Worm (Caenorhabditis elegans): ENCODE results near the gene T26E4.3.

- no peak for TF ChIP-seq fkh-10 (GFP tag; optimal IDR thresholded peaks at IDR 0.05)
- no peak for TF ChIP-seq lin-39 (tag; optimal IDR thresholded peaks at IDR 0.05)
- TF ChIP-seq nhr-11 (tag; optimal IDR thresholded peaks at IDR 0.05) = no peak
- TF ChIP-seq egl-27 (tag; optimal IDR thresholded peaks at IDR 0.05) = no peak
- no peak for TF ChIP-seq jun-1 (tag; optimal IDR thresholded peaks at IDR 0.05)
- TF ChIP-seq unc-62 (GFP tag; optimal IDR thresholded peaks at IDR 0.05) = no peak
Observed at ce11 chrV:15776651-15777050, 5.9 kb upstream of the T26E4.3 start, which contains the start of gene nhr-283.

Measured in whole organism, L3 larva.